Worm (Caenorhabditis elegans) whole organism, L1 larva: ENCODE measurements around the gene Y70G10A.4.
"Not testable (repeated sequence)": the region's sequence is repeated elsewhere in the genome, so short reads cannot be mapped to it uniquely, and the experiment has no call there.

Experiments
- C04F5.9 ChIP-seq: sonication (generic microtip); optimal IDR thresholded peaks from 2 replicates; lab custom pipeline; 2016; ENCODE audit warnings: missing genetic modification characterization, missing compliant biosample characterization
- aha-1 ChIP-seq: fragments of 150-350 bp; optimal IDR thresholded peaks from 2 replicates; lab custom pipeline; 2014; ENCODE audit warnings: missing biosample characterization, missing genetic modification characterization
- aly-2 ChIP-seq: fragments of 150-350 bp; optimal IDR thresholded peaks from 2 replicates; lab custom pipeline; 2014; ENCODE audit warnings: missing biosample characterization, missing genetic modification characterization
- ama-1 ChIP-seq: fragments of 150-350 bp; optimal IDR thresholded peaks from 2 replicates; lab custom pipeline; 2014
- ceh-63 ChIP-seq: fragments of 200-800 bp; sonication (Bioruptor generic); optimal IDR thresholded peaks from 2 replicates; lab custom pipeline; 2018; ENCODE audit warnings: mild to moderate bottlenecking, missing genetic modification characterization, missing compliant biosample characterization
- ceh-82 ChIP-seq, 3 experiments: fragments of 150-350 bp in 1 of 3; sonication (generic microtip) in 2 of 3; optimal IDR thresholded peaks; 2 replicates each; lab custom pipeline; 2014 to 2017; ENCODE audit warnings: missing biosample characterization in 3 of 3, missing genetic modification characterization in 3 of 3
- ceh-88 ChIP-seq: fragments of 200-800 bp; sonication (Bioruptor generic); IDR thresholded peaks from 2 replicates; pipeline ENCODE4 v1.3.6; 2022; ENCODE audit warnings: missing genetic modification characterization, missing compliant biosample characterization
- ceh-90 ChIP-seq: sonication (generic microtip); optimal IDR thresholded peaks from 2 replicates; lab custom pipeline; 2016; ENCODE audit warnings: missing genetic modification characterization, missing compliant biosample characterization
- efl-1 ChIP-seq, 4 experiments: fragments of 150-350 bp; optimal IDR thresholded peaks in 3 of 4; peaks in 1 of 4; 1 replicate in 1 of 4; 2 replicates in 3 of 4; lab custom pipeline; 2014; ENCODE audit warnings: missing biosample characterization in 2 of 4, missing genetic modification characterization in 2 of 4, missing genetic modification reagents in 2 of 4
- efl-3 ChIP-seq: fragments of 200-800 bp; sonication (Bioruptor generic); optimal IDR thresholded peaks from 2 replicates; lab custom pipeline; 2018; ENCODE audit warnings: mild to moderate bottlenecking, missing genetic modification characterization, missing compliant biosample characterization
- elt-2 ChIP-seq: sonication (generic microtip); optimal IDR thresholded peaks from 2 replicates; lab custom pipeline; 2016; ENCODE audit warnings: missing genetic modification characterization, mild to moderate bottlenecking, inconsistent platforms, missing compliant biosample characterization, missing genetic modification reagents
- hlh-17 ChIP-seq: fragments of 200-800 bp; sonication (Bioruptor generic); optimal IDR thresholded peaks from 2 replicates; lab custom pipeline; 2018; ENCODE audit warnings: missing genetic modification characterization, mild to moderate bottlenecking, missing compliant biosample characterization, moderate library complexity, borderline replicate concordance
- hpl-2 ChIP-seq: fragments of 150-350 bp; optimal IDR thresholded peaks from 2 replicates; lab custom pipeline; 2014; ENCODE audit warnings: missing biosample characterization, missing genetic modification reagents, missing genetic modification characterization
- jun-1 ChIP-seq: fragments of 150-350 bp; optimal IDR thresholded peaks from 2 replicates; lab custom pipeline; 2014; ENCODE audit warnings: missing biosample characterization, missing genetic modification reagents, missing genetic modification characterization
- lin-13 ChIP-seq: fragments of 150-350 bp; optimal IDR thresholded peaks from 2 replicates; lab custom pipeline; 2014; ENCODE audit warnings: missing biosample characterization, missing genetic modification reagents, missing genetic modification characterization
- lin-15B ChIP-seq: fragments of 150-350 bp; sonication (generic microtip); optimal IDR thresholded peaks from 3 replicates; lab custom pipeline; 2014; ENCODE audit warnings: missing biosample characterization, missing genetic modification characterization
- lsy-2 ChIP-seq, 2 experiments: fragments of 150-350 bp; optimal IDR thresholded peaks; 2 replicates each; lab custom pipeline; 2014; ENCODE audit warnings: missing biosample characterization in 2 of 2, missing genetic modification characterization in 2 of 2
- mef-2 ChIP-seq: fragments of 150-350 bp; optimal IDR thresholded peaks from 2 replicates; lab custom pipeline; 2014; ENCODE audit warnings: missing biosample characterization, missing genetic modification characterization
- nhr-12 ChIP-seq: sonication (generic microtip); optimal IDR thresholded peaks from 2 replicates; lab custom pipeline; 2017; ENCODE audit warnings: missing biosample characterization, missing genetic modification characterization
- nhr-237 ChIP-seq: fragments of 150-350 bp; optimal IDR thresholded peaks from 2 replicates; lab custom pipeline; 2014; ENCODE audit warnings: missing biosample characterization, missing genetic modification characterization
- nhr-28 ChIP-seq: fragments of 150-350 bp; optimal IDR thresholded peaks from 2 replicates; lab custom pipeline; 2014; ENCODE audit warnings: missing biosample characterization, missing genetic modification characterization
- nhr-47 ChIP-seq: sonication (generic microtip); optimal IDR thresholded peaks from 2 replicates; lab custom pipeline; 2016; ENCODE audit warnings: mild to moderate bottlenecking, missing genetic modification characterization, moderate library complexity, missing compliant biosample characterization
- nhr-71 ChIP-seq: sonication (generic microtip); optimal IDR thresholded peaks from 2 replicates; lab custom pipeline; 2016; ENCODE audit warnings: mild to moderate bottlenecking, missing genetic modification characterization, moderate library complexity, missing compliant biosample characterization
- nhr-85 ChIP-seq: sonication (generic microtip); peaks from one replicate; lab custom pipeline; 2016; ENCODE audit warnings: missing genetic modification characterization, inconsistent platforms, missing compliant biosample characterization
- nhr-90 ChIP-seq: sonication (generic microtip); optimal IDR thresholded peaks from 2 replicates; lab custom pipeline; 2016; ENCODE audit warnings: mild to moderate bottlenecking, missing genetic modification characterization, missing compliant biosample characterization; ENCODE audit not compliant: poor library complexity
- pag-3 ChIP-seq: sonication (generic microtip); optimal IDR thresholded peaks from 2 replicates; lab custom pipeline; 2017; ENCODE audit warnings: missing genetic modification characterization, mild to moderate bottlenecking, missing compliant biosample characterization, antibody characterized with exemption, borderline replicate concordance; ENCODE audit not compliant: insufficient read depth
- pax-3 ChIP-seq: fragments of 200-800 bp; sonication (Bioruptor generic); optimal IDR thresholded peaks from 2 replicates; lab custom pipeline; 2018; ENCODE audit warnings: mild to moderate bottlenecking, missing genetic modification characterization, moderate library complexity, missing compliant biosample characterization
- pqm-1 ChIP-seq: sonication (generic microtip); optimal IDR thresholded peaks from 3 replicates; lab custom pipeline; 2017; ENCODE audit warnings: missing biosample characterization, missing genetic modification characterization
- rnt-1 ChIP-seq: sonication (generic microtip); optimal IDR thresholded peaks from 2 replicates; lab custom pipeline; 2016; ENCODE audit warnings: mild to moderate bottlenecking, missing genetic modification characterization, moderate library complexity, missing compliant biosample characterization
- snu-23 ChIP-seq: sonication (generic microtip); optimal IDR thresholded peaks from 2 replicates; lab custom pipeline; 2016; ENCODE audit warnings: missing genetic modification characterization, missing compliant biosample characterization
- sptf-1 ChIP-seq: fragments of 150-350 bp; optimal IDR thresholded peaks from 2 replicates; lab custom pipeline; 2014; ENCODE audit warnings: missing biosample characterization, missing genetic modification characterization
- tlp-1 ChIP-seq: fragments of 150-350 bp; optimal IDR thresholded peaks from 2 replicates; lab custom pipeline; 2014; ENCODE audit warnings: missing biosample characterization, missing genetic modification characterization
- unc-62 ChIP-seq: fragments of 150-350 bp; optimal IDR thresholded peaks from 2 replicates; lab custom pipeline; 2014; ENCODE audit warnings: missing biosample characterization, missing genetic modification reagents, missing genetic modification characterization
- unc-86 ChIP-seq: sonication (generic microtip); optimal IDR thresholded peaks from 2 replicates; lab custom pipeline; 2016; ENCODE audit warnings: missing genetic modification characterization, missing compliant biosample characterization
- vab-15 ChIP-seq: sonication (generic microtip); optimal IDR thresholded peaks from 2 replicates; lab custom pipeline; 2017; ENCODE audit warnings: missing genotype, mild to moderate bottlenecking, missing genetic modification characterization, missing compliant biosample characterization

Y70G10A.4 gene

DNA sequence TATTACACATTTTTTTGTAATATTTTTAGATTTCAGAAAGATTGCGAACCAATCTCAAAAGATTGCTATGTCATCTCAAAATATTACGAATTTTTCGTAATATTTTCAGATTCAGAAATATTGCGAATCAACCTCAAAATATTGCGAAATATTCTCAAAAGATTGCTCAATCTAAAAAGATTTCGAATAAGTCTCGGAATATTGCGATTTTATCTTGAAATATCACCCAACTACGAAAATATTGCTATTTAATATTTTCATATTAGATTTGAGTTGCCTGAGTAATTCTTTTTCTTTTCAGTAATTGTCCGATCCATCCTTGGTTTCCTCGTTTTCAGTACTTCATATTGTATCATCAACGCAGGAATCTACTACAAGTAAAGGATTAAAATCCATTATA lies at the start of gene Y70G10A.4:
Y70G10A.4 (plus strand) TSS at position 301 of the 400 bp plus-strand sequence.
- not testable (repeated sequence) for TF ChIP-seq nhr-90 (tag; lab: Kevin White, UChicago); hlh-17; ceh-88 (GFP tag; lab: Robert Waterston, UW)
- TF ChIP-seq, all 84 proteins: peak for 0; not testable (repeated sequence) for 84

DNA sequence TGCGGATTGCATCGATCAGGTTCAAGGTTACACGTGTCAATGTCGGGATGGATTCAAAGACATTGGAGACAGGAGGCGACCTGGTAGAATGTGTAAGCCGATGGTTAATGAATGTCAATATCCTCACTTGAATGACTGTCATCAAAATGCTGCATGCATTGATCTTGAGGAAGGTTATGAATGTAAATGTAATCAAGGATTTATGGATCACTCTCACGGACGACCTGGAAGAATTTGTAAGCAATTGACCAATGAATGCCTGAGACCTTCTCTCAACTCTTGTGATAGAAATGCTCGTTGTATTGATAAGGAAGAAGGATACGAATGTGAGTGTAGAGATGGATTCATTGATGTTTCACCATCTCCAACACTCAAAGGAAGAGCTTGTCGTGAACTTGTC lies 43.9 kb upstream of the Y70G10A.4 start:
- TF ChIP-seq pax-3 (tag; lab: Kevin White, UChicago): no peak
- TF ChIP-seq lin-15B (tag; lab: Kevin White, UChicago): no peak
- TF ChIP-seq unc-86 (tag; lab: Kevin White, UChicago): no peak
- no peak for TF ChIP-seq aly-2 (tag; lab: Kevin White, UChicago)
- TF ChIP-seq nhr-237 (tag; lab: Kevin White, UChicago): no peak
- TF ChIP-seq ceh-63 (GFP tag; lab: Kevin White, UChicago): no peak
- TF ChIP-seq lsy-2 (tag; optimal IDR thresholded peaks at IDR 0.05; lab: Kevin White, UChicago): no peak
- no peak for TF ChIP-seq nhr-47 (tag; lab: Kevin White, UChicago)
- TF ChIP-seq ceh-90 (tag; lab: Kevin White, UChicago): no peak
- no peak for TF ChIP-seq jun-1 (tag; lab: Kevin White, UChicago)
- TF ChIP-seq efl-1 (optimal IDR thresholded peaks at IDR 0.05; lab: Kevin White, UChicago): no peak
- TF ChIP-seq efl-1 (GFP tag; optimal IDR thresholded peaks at IDR 0.05 in 1 of 2; lab: Kevin White, UChicago): no peak
- TF ChIP-seq ceh-82 (tag; optimal IDR thresholded peaks at IDR 0.05; lab: Kevin White, UChicago): no peak
- no peak for TF ChIP-seq nhr-28 (tag; lab: Kevin White, UChicago)

DNA sequence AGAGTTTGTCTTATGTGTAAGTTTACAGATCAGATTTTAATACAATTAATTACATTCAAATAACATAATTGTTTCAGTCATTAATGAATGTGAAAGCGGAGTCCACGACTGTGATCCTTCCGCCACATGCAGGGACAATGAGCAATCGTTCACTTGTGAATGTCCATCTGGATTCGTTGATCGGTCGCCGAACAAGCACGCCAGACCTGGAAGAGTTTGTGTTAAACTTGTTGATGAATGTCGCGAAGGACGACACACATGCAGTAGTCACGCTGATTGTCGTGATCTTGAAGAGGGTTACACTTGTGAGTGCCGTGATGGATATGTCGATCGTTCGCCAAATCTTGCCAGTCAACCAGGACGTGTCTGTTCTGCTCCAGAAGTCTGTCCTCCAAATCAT lies 43.4 kb upstream of the Y70G10A.4 start:
- TF ChIP-seq pag-3 (tag; lab: Kevin White, UChicago) (no peak), sptf-1 (no peak), lin-13 (GFP tag; lab: Kevin White, UChicago) (no peak), nhr-85 (tag; lab: Kevin White, UChicago) (no peak), tlp-1 (tag; lab: Kevin White, UChicago) (no peak), efl-3 (GFP tag; lab: Kevin White, UChicago) (no peak), vab-15 (tag; lab: Kevin White, UChicago) (no peak), ama-1 (lab: Kevin White, UChicago) (no peak), rnt-1 (tag; lab: Kevin White, UChicago) (no peak), mef-2 (tag; lab: Kevin White, UChicago) (no peak), nhr-12 (tag; lab: Kevin White, UChicago) (no peak), aha-1 (tag; lab: Kevin White, UChicago) (no peak), elt-2 (tag; lab: Kevin White, UChicago) (no peak)

DNA sequence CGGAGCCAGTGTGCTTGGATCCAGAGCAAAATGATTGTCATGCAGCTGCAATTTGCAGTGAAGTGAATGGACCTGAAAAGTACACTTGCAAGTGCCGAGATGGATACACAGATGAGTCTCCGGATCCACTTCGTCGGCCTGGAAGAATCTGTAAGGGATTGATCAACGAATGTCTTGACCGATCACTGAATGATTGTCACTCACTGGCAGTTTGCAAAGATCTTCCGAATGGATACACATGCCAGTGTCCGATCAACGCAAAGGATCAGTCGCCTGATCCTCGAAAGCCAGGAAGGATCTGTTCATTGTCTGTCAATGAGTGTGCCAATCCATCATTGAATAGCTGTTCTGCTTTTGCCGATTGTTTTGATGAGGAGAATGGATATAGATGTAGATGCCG lies 42.5 kb upstream of the Y70G10A.4 start:
- TF ChIP-seq C04F5.9 (tag; lab: Kevin White, UChicago) (no peak), nhr-71 (tag; lab: Kevin White, UChicago) (no peak), unc-62 (GFP tag; lab: Kevin White, UChicago) (no peak), nhr-237 (tag; lab: Kevin White, UChicago) (no peak), ceh-90 (tag; lab: Kevin White, UChicago) (no peak), efl-1 (optimal IDR thresholded peaks at IDR 0.05; lab: Kevin White, UChicago) (no peak), efl-1 (GFP tag; optimal IDR thresholded peaks at IDR 0.05 in 1 of 2; lab: Kevin White, UChicago) (no peak), hpl-2 (GFP tag; lab: Kevin White, UChicago) (no peak), snu-23 (GFP tag; lab: Kevin White, UChicago) (no peak), pqm-1 (no peak)
